Fruit fly (Drosophila melanogaster) whole organism, prepupa: Measurements from ENCODE around the gene spict.

Source experiments
- Blimp-1 ChIP-seq: fragments of 200-800 bp; sonication (Bioruptor generic); optimal IDR thresholded peaks from 3 replicates; lab custom pipeline; 2017; ENCODE audit warnings: missing biosample characterization, missing genetic modification characterization, mild to moderate bottlenecking, moderate library complexity, missing genetic modification reagents
- CG10631 ChIP-seq: fragments of 200-800 bp; sonication (Bioruptor generic); optimal IDR thresholded peaks from 2 replicates; lab custom pipeline; 2016; ENCODE audit warnings: missing biosample characterization, missing genetic modification characterization
- CG10669 ChIP-seq: fragments of 200-800 bp; sonication (Bioruptor generic); optimal IDR thresholded peaks from 3 replicates; lab custom pipeline; 2018; ENCODE audit warnings: missing biosample characterization, mild to moderate bottlenecking, missing genetic modification characterization, moderate library complexity
- CG11294 ChIP-seq: fragments of 200-800 bp; sonication (Bioruptor generic); IDR thresholded peaks from 2 replicates; pipeline ENCODE4 v1.3.6; 2022; ENCODE audit warnings: missing biosample characterization, missing genetic modification characterization
- CG11762 ChIP-seq: fragments of 200-800 bp; sonication (Bioruptor generic); optimal IDR thresholded peaks from 3 replicates; lab custom pipeline; 2016; ENCODE audit warnings: missing biosample characterization, missing genetic modification characterization; ENCODE audit not compliant: insufficient read depth
- CG11902 ChIP-seq: fragments of 200-800 bp; sonication (Bioruptor generic); optimal IDR thresholded peaks from 3 replicates; lab custom pipeline; 2016; ENCODE audit warnings: missing biosample characterization, missing genetic modification characterization
- CG15336 ChIP-seq: fragments of 200-800 bp; sonication (Bioruptor generic); IDR thresholded peaks from 2 replicates; pipeline ENCODE4 v1.3.6; 2022; ENCODE audit warnings: missing biosample characterization, missing genetic modification characterization
- CG1621 ChIP-seq: fragments of 200-800 bp; sonication (Bioruptor generic); optimal IDR thresholded peaks from 3 replicates; lab custom pipeline; 2018; ENCODE audit warnings: missing biosample characterization, mild to moderate bottlenecking, missing genetic modification characterization
- CG16779 ChIP-seq: fragments of 200-800 bp; sonication (Bioruptor generic); optimal IDR thresholded peaks from 3 replicates; lab custom pipeline; 2017; ENCODE audit warnings: missing biosample characterization, mild to moderate bottlenecking, missing genetic modification characterization
- CG31627 ChIP-seq: fragments of 200-800 bp; sonication (Bioruptor generic); optimal IDR thresholded peaks from 3 replicates; lab custom pipeline; 2016; ENCODE audit warnings: missing biosample characterization, missing genetic modification characterization
- CG32006 ChIP-seq: fragments of 200-800 bp; sonication (Bioruptor generic); optimal IDR thresholded peaks from 3 replicates; lab custom pipeline; 2017; ENCODE audit warnings: missing biosample characterization, mild to moderate bottlenecking, missing genetic modification characterization
- CG3919 ChIP-seq: fragments of 200-800 bp; sonication (Bioruptor generic); optimal IDR thresholded peaks from 3 replicates; lab custom pipeline; 2016; ENCODE audit warnings: missing biosample characterization, missing genetic modification characterization
- CG4318 ChIP-seq: fragments of 200-800 bp; sonication (Bioruptor generic); optimal IDR thresholded peaks from 3 replicates; lab custom pipeline; 2017; ENCODE audit warnings: missing biosample characterization, mild to moderate bottlenecking, missing genetic modification characterization
- CG6276 ChIP-seq: fragments of 200-800 bp; sonication (Bioruptor generic); optimal IDR thresholded peaks from 2 replicates; lab custom pipeline; 2017; ENCODE audit warnings: missing biosample characterization, mild to moderate bottlenecking, missing genetic modification characterization
- CG6792 ChIP-seq: fragments of 200-800 bp; sonication (Bioruptor generic); optimal IDR thresholded peaks from 3 replicates; lab custom pipeline; 2016; ENCODE audit warnings: missing biosample characterization, missing genetic modification characterization
- CG6808 ChIP-seq: fragments of 200-800 bp; sonication (Bioruptor generic); optimal IDR thresholded peaks from 3 replicates; lab custom pipeline; 2017; ENCODE audit warnings: missing biosample characterization, missing genetic modification characterization, mild to moderate bottlenecking, moderate library complexity, missing genetic modification reagents
- CG6854 ChIP-seq: fragments of 200-800 bp; sonication (Bioruptor generic); optimal IDR thresholded peaks from 2 replicates; lab custom pipeline; 2017; ENCODE audit warnings: missing biosample characterization, mild to moderate bottlenecking, missing genetic modification characterization
- CG8119 ChIP-seq: fragments of 200-800 bp; sonication (Bioruptor generic); IDR thresholded peaks from 3 replicates; pipeline ENCODE4 v1.3.6; 2022; ENCODE audit warnings: missing biosample characterization, missing genetic modification characterization
- CG8319 ChIP-seq: fragments of 200-800 bp; sonication (Bioruptor generic); optimal IDR thresholded peaks from 3 replicates; lab custom pipeline; 2016; ENCODE audit warnings: missing biosample characterization, missing genetic modification characterization
- CG8632 ChIP-seq: fragments of 200-800 bp; sonication (Bioruptor generic); optimal IDR thresholded peaks from 3 replicates; lab custom pipeline; 2016; ENCODE audit warnings: missing biosample characterization, missing genetic modification characterization
- CG9139 ChIP-seq: fragments of 200-800 bp; sonication (Bioruptor generic); optimal IDR thresholded peaks from 3 replicates; lab custom pipeline; 2017; ENCODE audit warnings: missing biosample characterization, mild to moderate bottlenecking, missing genetic modification characterization
- Eip75B ChIP-seq: fragments of 200-800 bp; sonication (Bioruptor generic); optimal IDR thresholded peaks from 3 replicates; lab custom pipeline; 2016; ENCODE audit warnings: missing biosample characterization, missing genetic modification characterization
- Ets96B ChIP-seq: fragments of 200-800 bp; optimal IDR thresholded peaks from 2 replicates; lab custom pipeline; 2019; ENCODE audit warnings: missing biosample characterization, mild to moderate bottlenecking, missing genetic modification characterization, moderate library complexity
- Gug ChIP-seq: fragments of 200-800 bp; sonication (Bioruptor generic); IDR thresholded peaks from 2 replicates; pipeline ENCODE4 v1.3.6; 2022; ENCODE audit warnings: missing biosample characterization, missing genetic modification characterization
- Hr38 ChIP-seq: sonication (Bioruptor generic); optimal IDR thresholded peaks from 2 replicates; lab custom pipeline; 2016; ENCODE audit warnings: missing biosample characterization, missing genetic modification characterization
- Hr39 ChIP-seq: fragments of 200-800 bp; sonication (Bioruptor generic); optimal IDR thresholded peaks from 2 replicates; lab custom pipeline; 2016; ENCODE audit warnings: missing biosample characterization, missing genetic modification characterization
- Hr4 ChIP-seq: fragments of 200-800 bp; sonication (Bioruptor generic); optimal IDR thresholded peaks from 3 replicates; lab custom pipeline; 2016; ENCODE audit warnings: missing biosample characterization, missing genetic modification characterization
- Lpt ChIP-seq: fragments of 200-800 bp; sonication (Bioruptor generic); optimal IDR thresholded peaks from 3 replicates; lab custom pipeline; 2016; ENCODE audit warnings: missing biosample characterization, missing genetic modification characterization
- Met ChIP-seq: fragments of 200-800 bp; sonication (Bioruptor generic); optimal IDR thresholded peaks from 3 replicates; lab custom pipeline; 2016; ENCODE audit warnings: missing biosample characterization, missing genetic modification characterization
- OdsH ChIP-seq: fragments of 200-800 bp; sonication (Bioruptor generic); optimal IDR thresholded peaks from 3 replicates; lab custom pipeline; 2016; ENCODE audit warnings: missing biosample characterization, missing genetic modification characterization
- Smox ChIP-seq: fragments of 200-800 bp; sonication (Bioruptor generic); optimal IDR thresholded peaks from 3 replicates; lab custom pipeline; 2016; ENCODE audit warnings: missing biosample characterization, missing genetic modification characterization
- Sox14 ChIP-seq: fragments of 200-800 bp; sonication (Bioruptor generic); optimal IDR thresholded peaks from 3 replicates; lab custom pipeline; 2016; ENCODE audit warnings: missing biosample characterization, missing genetic modification characterization
- Sox15 ChIP-seq: fragments of 200-800 bp; sonication (Bioruptor generic); optimal IDR thresholded peaks from 3 replicates; lab custom pipeline; 2016; ENCODE audit warnings: missing biosample characterization, missing genetic modification characterization
- achi ChIP-seq: fragments of 200-800 bp; sonication (Bioruptor generic); optimal IDR thresholded peaks from 3 replicates; lab custom pipeline; 2016; ENCODE audit warnings: missing biosample characterization, missing genetic modification characterization
- acj6 ChIP-seq: fragments of 200-800 bp; sonication (Bioruptor generic); optimal IDR thresholded peaks from 3 replicates; lab custom pipeline; 2016; ENCODE audit warnings: missing biosample characterization, missing genetic modification characterization
- cyc ChIP-seq: fragments of 200-800 bp; sonication (Bioruptor generic); optimal IDR thresholded peaks from 3 replicates; lab custom pipeline; 2016; ENCODE audit warnings: missing biosample characterization, missing genetic modification characterization
- dsx ChIP-seq: fragments of 200-800 bp; optimal IDR thresholded peaks from 3 replicates; lab custom pipeline; 2019; ENCODE audit warnings: missing biosample characterization, mild to moderate bottlenecking, missing genetic modification characterization, moderate library complexity; ENCODE audit not compliant: poor library complexity, severe bottlenecking
- eg ChIP-seq: fragments of 200-800 bp; sonication (Bioruptor generic); IDR thresholded peaks from 3 replicates; pipeline ENCODE4 v1.3.6; 2022; ENCODE audit warnings: missing biosample characterization, missing genetic modification characterization
- esn ChIP-seq: fragments of 200-800 bp; sonication (Bioruptor generic); optimal IDR thresholded peaks from 2 replicates; lab custom pipeline; 2016; ENCODE audit warnings: missing biosample characterization, mild to moderate bottlenecking, missing genetic modification characterization, moderate library complexity
- fd59A ChIP-seq: fragments of 200-800 bp; sonication (Bioruptor generic); optimal IDR thresholded peaks from 2 replicates; lab custom pipeline; 2017; ENCODE audit warnings: missing biosample characterization, mild to moderate bottlenecking, missing genetic modification characterization, missing genetic modification reagents
- fd85E ChIP-seq: fragments of 200-800 bp; sonication (Bioruptor generic); optimal IDR thresholded peaks from 3 replicates; lab custom pipeline; 2016; ENCODE audit warnings: missing biosample characterization, missing genetic modification characterization
- fkh ChIP-seq: fragments of 200-800 bp; sonication (Bioruptor generic); optimal IDR thresholded peaks from 3 replicates; lab custom pipeline; 2017; ENCODE audit warnings: missing biosample characterization, mild to moderate bottlenecking, missing genetic modification characterization, moderate library complexity
- lz ChIP-seq: fragments of 200-800 bp; sonication (Bioruptor generic); optimal IDR thresholded peaks from 3 replicates; lab custom pipeline; 2016; ENCODE audit warnings: missing biosample characterization, missing genetic modification characterization
- net ChIP-seq: fragments of 200-800 bp; sonication (Bioruptor generic); optimal IDR thresholded peaks from 3 replicates; lab custom pipeline; 2016; ENCODE audit warnings: missing biosample characterization, missing genetic modification characterization
- pdm3 ChIP-seq: fragments of 200-800 bp; sonication (Bioruptor generic); optimal IDR thresholded peaks from 3 replicates; lab custom pipeline; 2016; ENCODE audit warnings: missing biosample characterization, missing genetic modification characterization
- salr ChIP-seq, 2 experiments: fragments of 200-800 bp; sonication (Bioruptor generic); optimal IDR thresholded peaks; 3 replicates each; lab custom pipeline; 2016 to 2018; ENCODE audit warnings: missing biosample characterization in 2 of 2, missing genetic modification characterization in 2 of 2, mild to moderate bottlenecking in 1 of 2
- spab ChIP-seq: fragments of 200-800 bp; sonication (Bioruptor generic); optimal IDR thresholded peaks from 2 replicates; lab custom pipeline; 2017; ENCODE audit warnings: missing biosample characterization, mild to moderate bottlenecking, missing genetic modification characterization, missing genetic modification reagents
- ss ChIP-seq, 2 experiments: fragments of 200-800 bp; sonication (Bioruptor generic); optimal IDR thresholded peaks; 2 replicates in 1 of 2; 3 replicates in 1 of 2; lab custom pipeline; 2017 to 2018; ENCODE audit warnings: mild to moderate bottlenecking in 2 of 2, missing biosample characterization in 2 of 2, missing genetic modification characterization in 2 of 2, moderate library complexity in 1 of 2
- svp ChIP-seq: fragments of 200-800 bp; sonication (Bioruptor generic); peaks from one replicate; lab custom pipeline; 2016; ENCODE audit warnings: missing biosample characterization, missing genetic modification characterization
- topi ChIP-seq: fragments of 200-800 bp; sonication (Bioruptor generic); optimal IDR thresholded peaks from 3 replicates; lab custom pipeline; 2016; ENCODE audit warnings: missing biosample characterization, missing genetic modification characterization
- vri ChIP-seq: fragments of 200-800 bp; sonication (Bioruptor generic); optimal IDR thresholded peaks from 3 replicates; lab custom pipeline; 2016; ENCODE audit warnings: missing biosample characterization, mild to moderate bottlenecking, missing genetic modification characterization

spict gene

dm6 chr2L:12704418-12704920 lies at the start of gene spict, which contains the start of gene CG5776:
spict (plus strand) TSS chr2L:12704725.
CG5776 (minus strand) TSS chr2L:12704451.
- no peak for TF ChIP-seq net
- peak; percentile 70 for TF ChIP-seq CG15336 (GFP tag; lab: Robert Waterston, UW)
- peak; percentile 42 to 66 for TF ChIP-seq ss (GFP tag; optimal IDR thresholded peaks at IDR 0.05; lab: Kevin White, UChicago)
- TF ChIP-seq CG11294 = peak; percentile 51; the same call in 1 of the 2 replicates
- TF ChIP-seq Eip75B (GFP tag; lab: Kevin White, UChicago) = peak; percentile 60
- peak; percentile 40 for TF ChIP-seq CG6808
- no peak for TF ChIP-seq Hr38 (GFP tag; lab: Kevin White, UChicago)
- peak; percentile 14 for TF ChIP-seq cyc
- no peak for TF ChIP-seq pdm3 (GFP tag; lab: Kevin White, UChicago)
- TF ChIP-seq CG6276 = no peak
- TF ChIP-seq OdsH (GFP tag; lab: Kevin White, UChicago) = peak; percentile 71
- TF ChIP-seq Blimp-1 (GFP tag; lab: Kevin White, UChicago) = peak; percentile 55
- peak; percentile 79 for TF ChIP-seq CG10631 (GFP tag; lab: Kevin White, UChicago)
- peak in 1 of 2 experiments; percentile 53 for TF ChIP-seq salr (GFP tag; optimal IDR thresholded peaks at IDR 0.05; lab: Kevin White, UChicago)
- peak; percentile 64 for TF ChIP-seq achi
- TF ChIP-seq CG10669 (GFP tag; lab: Kevin White, UChicago) = no peak
- peak; percentile 47 for TF ChIP-seq CG31627 (GFP tag; lab: Kevin White, UChicago)
- peak; percentile 73 for TF ChIP-seq CG11902
- no peak for TF ChIP-seq Lpt
- peak; percentile 54 for TF ChIP-seq acj6 (GFP tag; lab: Kevin White, UChicago)
- peak; percentile 68 for TF ChIP-seq Ets96B
- TF ChIP-seq fd59A (GFP tag; lab: Kevin White, UChicago) = peak; percentile 43
- peak; percentile 20 for TF ChIP-seq CG8632 (GFP tag; lab: Kevin White, UChicago)
- no peak for TF ChIP-seq spab (GFP tag; lab: Kevin White, UChicago)
- TF ChIP-seq lz (GFP tag; lab: Kevin White, UChicago) = peak; percentile 69
- peak; percentile 84 for TF ChIP-seq CG32006
- peak; percentile 61 for TF ChIP-seq topi (GFP tag; lab: Kevin White, UChicago)
- peak; percentile 57 for TF ChIP-seq Smox
- TF ChIP-seq dsx (GFP tag; lab: Kevin White, UChicago) = peak; percentile 64
- no peak; the same call in none of the 3 replicates for TF ChIP-seq eg (GFP tag; lab: Robert Waterston, UW)
- TF ChIP-seq Hr4 = peak; percentile 74
- TF ChIP-seq vri (GFP tag; lab: Kevin White, UChicago) = peak; percentile 62
- no peak for TF ChIP-seq CG9139
- peak; percentile 47 for TF ChIP-seq CG6792 (GFP tag; lab: Kevin White, UChicago)
- no peak for TF ChIP-seq CG8319 (GFP tag; lab: Kevin White, UChicago)
- no peak for TF ChIP-seq CG11762 (GFP tag; lab: Kevin White, UChicago)
- peak; percentile 87 for TF ChIP-seq svp
- peak; percentile 58; the same call in 1 of the 2 replicates for TF ChIP-seq Gug (GFP tag; lab: Robert Waterston, UW)
- peak; percentile 65 for TF ChIP-seq CG8119 (GFP tag; lab: Robert Waterston, UW)
- TF ChIP-seq CG1621 (tag; lab: Kevin White, UChicago) = peak; percentile 48
- peak; percentile 71 for TF ChIP-seq esn (GFP tag; lab: Kevin White, UChicago)
- peak; percentile 49 for TF ChIP-seq fkh (GFP tag; lab: Kevin White, UChicago)
- peak; percentile 66 for TF ChIP-seq Met (GFP tag; lab: Kevin White, UChicago)
- no peak for TF ChIP-seq Sox15 (GFP tag; lab: Kevin White, UChicago)
- peak; percentile 68 for TF ChIP-seq CG6854 (GFP tag; lab: Kevin White, UChicago)
- TF ChIP-seq Hr39 (GFP tag; lab: Kevin White, UChicago) = peak; percentile 48
- TF ChIP-seq fd85E (GFP tag; lab: Kevin White, UChicago) = no peak
- no peak for TF ChIP-seq CG16779 (tag; lab: Kevin White, UChicago)
- peak; percentile 70 for TF ChIP-seq Sox14 (GFP tag; lab: Kevin White, UChicago)
- TF ChIP-seq CG3919 (GFP tag; lab: Kevin White, UChicago) = peak; percentile 69
- TF ChIP-seq CG4318 (GFP tag; lab: Kevin White, UChicago) = no peak
